Worm (Caenorhabditis elegans) whole organism, L4/young adult: ENCODE measurements around the gene ugt-48.

Experiments used
- W03F9.2 ChIP-seq: fragments of 150-350 bp; optimal IDR thresholded peaks from 2 replicates; lab custom pipeline; 2014; ENCODE audit warnings: missing biosample characterization, missing genetic modification characterization
- dao-5 ChIP-seq: sonication (generic microtip); optimal IDR thresholded peaks from 2 replicates; lab custom pipeline; 2016; ENCODE audit warnings: missing genotype, missing genetic modification characterization, moderate library complexity, missing compliant biosample characterization
- him-1 ChIP-seq: sonication (generic microtip); optimal IDR thresholded peaks from 2 replicates; lab custom pipeline; 2016; ENCODE audit warnings: missing genotype, missing genetic modification reagents, missing genetic modification characterization, missing compliant biosample characterization

ce11 chrV:5584293-5584776 lies 36.5 kb upstream of the ugt-48 start, which contains the start of gene pas-6:
- TF ChIP-seq him-1 = no peak
- no peak for TF ChIP-seq dao-5
- TF ChIP-seq W03F9.2 = peak; percentile 10
